Fruit fly (Drosophila melanogaster) whole organism, adult: ENCODE data around the gene CG10479.

Experiments used
- CG14711 ChIP-seq: fragments of 200-800 bp; sonication (Bioruptor generic); optimal IDR thresholded peaks from 2 replicates; lab custom pipeline; 2018; ENCODE audit warnings: missing biosample characterization, mild to moderate bottlenecking, missing genetic modification characterization, moderate library complexity
- CG33017 ChIP-seq: fragments of 200-800 bp; sonication (Bioruptor generic); optimal IDR thresholded peaks from 2 replicates; lab custom pipeline; 2018; ENCODE audit warnings: missing biosample characterization, mild to moderate bottlenecking, missing genetic modification characterization, moderate library complexity
- CG7101 ChIP-seq: fragments of 200-800 bp; sonication (Bioruptor generic); optimal IDR thresholded peaks from 2 replicates; lab custom pipeline; 2018; ENCODE audit warnings: missing biosample characterization, mild to moderate bottlenecking, missing genetic modification characterization, moderate library complexity
- kay ChIP-seq: fragments of 200-800 bp; sonication (Bioruptor generic); peaks from one replicate; lab custom pipeline; 2016; ENCODE audit warnings: missing biosample characterization, missing genetic modification characterization, borderline replicate concordance
- ovo ChIP-seq: fragments of 200-800 bp; sonication (Bioruptor generic); optimal IDR thresholded peaks from 2 replicates; lab custom pipeline; 2016; ENCODE audit warnings: missing biosample characterization, missing genetic modification characterization
- pad ChIP-seq: fragments of 200-800 bp; sonication (Bioruptor generic); optimal IDR thresholded peaks from 3 replicates; lab custom pipeline; 2017; ENCODE audit warnings: missing biosample characterization, missing genetic modification characterization, mild to moderate bottlenecking, moderate library complexity, missing genetic modification reagents

DNA sequence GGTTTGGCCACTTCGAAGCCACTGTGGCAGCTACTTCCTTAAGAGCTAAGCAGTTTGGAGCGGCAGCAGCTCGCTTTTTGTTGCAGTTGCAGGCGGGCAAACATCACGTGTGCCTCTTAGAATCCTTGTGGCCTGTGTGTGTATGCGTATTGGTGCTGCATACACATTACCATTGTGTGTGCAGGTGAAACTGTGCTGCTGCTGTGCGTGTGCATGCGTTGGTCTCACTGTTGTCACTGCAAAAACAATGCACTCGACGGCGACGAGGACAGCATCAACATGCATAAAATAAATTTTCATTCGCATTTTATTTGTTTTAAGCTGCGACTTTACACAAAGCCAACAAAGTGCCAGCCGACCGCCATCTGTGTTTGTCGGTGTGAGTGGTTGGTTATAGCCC lies 17.1 kb upstream of the CG10479 start:
- no peak for TF ChIP-seq kay
- no peak for TF ChIP-seq ovo (GFP tag; lab: Kevin White, UChicago)
- TF ChIP-seq CG7101 (tag; lab: Kevin White, UChicago): no peak
- no peak for TF ChIP-seq CG14711 (tag; lab: Kevin White, UChicago)
- no peak for TF ChIP-seq pad (GFP tag; lab: Kevin White, UChicago)
- TF ChIP-seq CG33017: no peak
